Worm (Caenorhabditis elegans): Measurements from ENCODE around the gene C30G12.1.

C30G12.1 gene

ce11 chrII:7340703-7341102 is 41.6 kb downstream of the C30G12.1 start:
- TF ChIP-seq lsy-12 (tag; optimal IDR thresholded peaks at IDR 0.05) = no peak
- no peak for TF ChIP-seq mml-1 (tag; optimal IDR thresholded peaks at IDR 0.05)
- peak; percentile 73 for TF ChIP-seq pha-4 (tag; optimal IDR thresholded peaks at IDR 0.05)
- peak; percentile 65 for TF ChIP-seq ama-1 (optimal IDR thresholded peaks at IDR 0.05)

ce11 chrII:7341572-7342303 is 42.6 kb downstream of the C30G12.1 start:
- TF ChIP-seq zag-1 (tag; optimal IDR thresholded peaks at IDR 0.05) (no peak), unc-39 (tag; optimal IDR thresholded peaks at IDR 0.05) (no peak), ztf-11 (tag; optimal IDR thresholded peaks at IDR 0.05) (no peak)

ce11 chrII:7342884-7343283 is 43.7 kb downstream of the C30G12.1 start:
- peak; percentile 89 for TF ChIP-seq nhr-43 (tag; optimal IDR thresholded peaks at IDR 0.05; ENCODE audit: poor library complexity, severe bottlenecking)
- TF ChIP-seq ama-1 (optimal IDR thresholded peaks at IDR 0.05) = peak; percentile 48
- TF ChIP-seq nhr-23 (tag; optimal IDR thresholded peaks at IDR 0.05) = peak; percentile 63
- TF ChIP-seq mdl-1 (tag; optimal IDR thresholded peaks at IDR 0.05) = peak; percentile 50
- no peak for TF ChIP-seq ztf-4 (tag; optimal IDR thresholded peaks at IDR 0.05)
- TF ChIP-seq R02D3.7 (tag; optimal IDR thresholded peaks at IDR 0.05) = peak; percentile 0

- TF ChIP-seq nhr-23 (tag; optimal IDR thresholded peaks at IDR 0.05) (no peak), lin-39 (tag; optimal IDR thresholded peaks at IDR 0.05) (peak; percentile 34), ama-1 (optimal IDR thresholded peaks at IDR 0.05) (peak; percentile 86), nhr-43 (tag; optimal IDR thresholded peaks at IDR 0.05; ENCODE audit: poor library complexity, severe bottlenecking) (no peak), nhr-77 (tag; optimal IDR thresholded peaks at IDR 0.05) (no peak)
Observed at ce11 chrII:7343668-7344067, 44.5 kb downstream of the C30G12.1 start.

ce11 chrII:7345858-7346257 is 46.7 kb downstream of the C30G12.1 start:
- TF ChIP-seq elt-1 (tag; optimal IDR thresholded peaks at IDR 0.05) (no peak), pha-4 (tag; optimal IDR thresholded peaks at IDR 0.05) (no peak), zag-1 (tag; optimal IDR thresholded peaks at IDR 0.05) (no peak), nhr-237 (tag; optimal IDR thresholded peaks at IDR 0.05) (no peak), ama-1 (optimal IDR thresholded peaks at IDR 0.05) (peak; percentile 84), pqm-1 (tag; optimal IDR thresholded peaks at IDR 0.05) (no peak), egl-27 (tag; optimal IDR thresholded peaks at IDR 0.05) (no peak)

ce11 chrII:7348063-7348462 is 48.9 kb downstream of the C30G12.1 start:
- TF ChIP-seq nfya-1 (tag; optimal IDR thresholded peaks at IDR 0.05; ENCODE audit: insufficient read depth) (no peak), fkh-2 (tag; optimal IDR thresholded peaks at IDR 0.05) (no peak), unc-62 (GFP tag; optimal IDR thresholded peaks at IDR 0.05) (no peak), lin-39 (tag; optimal IDR thresholded peaks at IDR 0.05) (no peak), mml-1 (tag; optimal IDR thresholded peaks at IDR 0.05) (no peak), skn-1 (tag; optimal IDR thresholded peaks at IDR 0.05) (no peak), eor-1 (tag; optimal IDR thresholded peaks at IDR 0.05) (no peak), pha-4 (tag; optimal IDR thresholded peaks at IDR 0.05) (no peak), ceh-16 (tag; optimal IDR thresholded peaks at IDR 0.05) (no peak), daf-12 (tag; optimal IDR thresholded peaks at IDR 0.05) (no peak), nhr-28 (tag; optimal IDR thresholded peaks at IDR 0.05) (no peak), elt-3 (tag; optimal IDR thresholded peaks at IDR 0.05) (no peak), zag-1 (tag; optimal IDR thresholded peaks at IDR 0.05) (no peak), fos-1 (tag; optimal IDR thresholded peaks at IDR 0.05) (no peak), lin-15B (tag; optimal IDR thresholded peaks at IDR 0.05) (no peak), ztf-4 (tag; optimal IDR thresholded peaks at IDR 0.05) (no peak), ceh-82 (tag; optimal IDR thresholded peaks at IDR 0.05) (no peak)

Measured in whole organism, L3 larva.